Worm (Caenorhabditis elegans): ENCODE measurements around the gene far-4.

DNA sequence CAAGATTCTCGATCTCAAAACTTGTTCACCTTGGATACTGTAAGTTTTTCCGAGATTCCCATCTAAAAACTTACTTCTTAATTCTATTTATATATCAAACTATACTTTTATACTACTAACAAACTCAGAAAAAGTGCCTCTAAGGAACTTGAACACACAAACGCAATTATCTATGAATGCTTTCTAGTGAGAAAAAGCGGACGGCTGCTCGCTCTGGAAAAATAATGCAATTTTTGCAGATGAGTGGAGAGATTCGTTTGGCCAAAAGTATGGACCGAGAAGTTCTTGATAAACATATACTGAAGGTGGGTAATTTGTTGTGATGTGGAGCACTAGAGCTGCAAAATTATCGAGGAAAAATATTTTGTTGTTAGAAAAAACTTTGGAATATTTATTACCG lies 20.6 kb upstream of the far-4 start:
- TF ChIP-seq tbx-37 (GFP tag; conservative IDR thresholded peaks at IDR 0.05) (no peak), flt-1 (GFP tag; IDR thresholded peaks at IDR 0.05) (no peak), ama-1 (optimal IDR thresholded peaks at IDR 0.05) (no peak), scrt-1 (GFP tag; IDR thresholded peaks at IDR 0.05) (no peak), pes-1 (GFP tag; IDR thresholded peaks at IDR 0.05) (no peak), ets-7 (tag; optimal IDR thresholded peaks at IDR 0.05) (no peak), sea-1 (GFP tag; conservative IDR thresholded peaks at IDR 0.05) (no peak)

Data from whole organism, early embryonic.